Worm (Caenorhabditis elegans) whole organism, young adult: ENCODE data around the gene R166.3.

Experiments
- C17E4.6 ChIP-seq: fragments of 200-800 bp; sonication (Bioruptor generic); IDR thresholded peaks from 2 replicates; pipeline ENCODE4 v1.3.6; 2022; ENCODE audit warnings: missing genetic modification reagents, missing genetic modification characterization, missing compliant biosample characterization
- F37B4.10 ChIP-seq: fragments of 200-800 bp; sonication (Bioruptor generic); IDR thresholded peaks from 2 replicates; pipeline ENCODE4 v1.3.6; 2022; ENCODE audit warnings: missing genetic modification characterization, missing compliant biosample characterization
- F55B11.4 ChIP-seq: sonication (generic microtip); optimal IDR thresholded peaks from 2 replicates; lab custom pipeline; 2016; ENCODE audit warnings: missing compliant biosample characterization, missing genetic modification characterization, borderline replicate concordance; ENCODE audit not compliant: insufficient read depth
- K12H6.12 ChIP-seq: fragments of 200-800 bp; sonication (Bioruptor generic); optimal IDR thresholded peaks from 2 replicates; lab custom pipeline; 2018; ENCODE audit warnings: mild to moderate bottlenecking, missing genetic modification characterization, missing compliant biosample characterization
- T07F8.4 ChIP-seq: sonication (generic microtip); optimal IDR thresholded peaks from 2 replicates; lab custom pipeline; 2016; ENCODE audit warnings: mild to moderate bottlenecking, missing genetic modification characterization, moderate library complexity, missing compliant biosample characterization
- Y53F4B.3 ChIP-seq: fragments of 200-800 bp; sonication (Bioruptor generic); IDR thresholded peaks from 2 replicates; pipeline ENCODE4 v1.3.6; 2022; ENCODE audit warnings: missing genetic modification reagents, missing genetic modification characterization, missing compliant biosample characterization
- Y53G8AR.9 ChIP-seq: fragments of 200-800 bp; sonication (Bioruptor generic); conservative IDR thresholded peaks from 2 replicates; pipeline ENCODE4 v1.3.6; 2022; ENCODE audit warnings: missing genetic modification reagents, missing genetic modification characterization, missing compliant biosample characterization
- Y79H2A.3 ChIP-seq: fragments of 200-800 bp; sonication (Bioruptor generic); conservative IDR thresholded peaks from 2 replicates; pipeline ENCODE4 v1.3.6; 2022; ENCODE audit warnings: missing genetic modification reagents, missing genetic modification characterization, missing compliant biosample characterization
- Y95B8A.8 ChIP-seq: fragments of 200-800 bp; sonication (Bioruptor generic); IDR thresholded peaks from 2 replicates; pipeline ENCODE4 v1.3.6; 2022; ENCODE audit warnings: missing genetic modification reagents, missing genetic modification characterization, missing compliant biosample characterization
- akir-1 ChIP-seq: fragments of 200-800 bp; sonication (Bioruptor generic); optimal IDR thresholded peaks from 2 replicates; lab custom pipeline; 2018; ENCODE audit warnings: mild to moderate bottlenecking, missing genetic modification characterization, moderate library complexity, missing compliant biosample characterization
- ama-1 ChIP-seq, 3 experiments: fragments of 150-350 bp in 1 of 3; sonication (generic microtip) in 2 of 3; optimal IDR thresholded peaks; 2 replicates each; lab custom pipeline; 2014 to 2018; ENCODE audit warnings: missing biosample characterization in 2 of 3, missing genetic modification characterization in 2 of 3, missing genetic modification reagents in 2 of 3
- aptf-2 ChIP-seq: fragments of 200-800 bp; sonication (Bioruptor generic); conservative IDR thresholded peaks from 2 replicates; pipeline ENCODE4 v1.3.6; 2022; ENCODE audit warnings: missing genetic modification reagents, missing genetic modification characterization, missing compliant biosample characterization
- bed-2 ChIP-seq: fragments of 200-800 bp; sonication (Bioruptor generic); IDR thresholded peaks from 2 replicates; pipeline ENCODE4 v1.3.6; 2022; ENCODE audit warnings: missing genetic modification reagents, missing genetic modification characterization, missing compliant biosample characterization
- cebp-1 ChIP-seq, 2 experiments: fragments of 200-800 bp in 1 of 2; sonication (Bioruptor generic) in 1 of 2; sonication (generic microtip) in 1 of 2; IDR thresholded peaks in 1 of 2; optimal IDR thresholded peaks in 1 of 2; 2 replicates each; pipeline versions ENCODE4 v1.3.6 to Lab custom; 2017 to 2022; ENCODE audit warnings: missing compliant biosample characterization in 2 of 2, missing genetic modification characterization in 2 of 2, mild to moderate bottlenecking in 1 of 2, missing genetic modification reagents in 1 of 2, moderate library complexity in 1 of 2
- ceh-58 ChIP-seq: fragments of 200-800 bp; sonication (Bioruptor generic); IDR thresholded peaks from 2 replicates; pipeline ENCODE4 v1.3.6; 2022; ENCODE audit warnings: missing genetic modification characterization, missing compliant biosample characterization
- ceh-79 ChIP-seq: sonication (generic microtip); optimal IDR thresholded peaks from 2 replicates; lab custom pipeline; 2017; ENCODE audit warnings: mild to moderate bottlenecking, missing genetic modification characterization, missing compliant biosample characterization
- ceh-91 ChIP-seq: fragments of 200-800 bp; sonication (Bioruptor generic); IDR thresholded peaks from 2 replicates; pipeline ENCODE4 v1.3.6; 2022; ENCODE audit warnings: missing genetic modification reagents, missing genetic modification characterization, missing compliant biosample characterization
- chd-7 ChIP-seq: sonication (generic microtip); optimal IDR thresholded peaks from 2 replicates; lab custom pipeline; 2016; ENCODE audit warnings: mild to moderate bottlenecking, missing genetic modification characterization, moderate library complexity, missing compliant biosample characterization
- die-1 ChIP-seq: sonication (generic microtip); optimal IDR thresholded peaks from 2 replicates; lab custom pipeline; 2016; ENCODE audit warnings: missing genotype, mild to moderate bottlenecking, missing genetic modification characterization, missing compliant biosample characterization
- egl-18 ChIP-seq: fragments of 200-800 bp; sonication (Bioruptor generic); IDR thresholded peaks from 2 replicates; pipeline ENCODE4 v1.3.6; 2022; ENCODE audit warnings: missing genetic modification reagents, missing genetic modification characterization, missing compliant biosample characterization
- egl-44 ChIP-seq: fragments of 200-800 bp; sonication (Bioruptor generic); IDR thresholded peaks from 2 replicates; pipeline ENCODE4 v1.3.6; 2022; ENCODE audit warnings: missing genetic modification reagents, missing genetic modification characterization, missing compliant biosample characterization
- egrh-3 ChIP-seq: fragments of 200-800 bp; sonication (Bioruptor generic); IDR thresholded peaks from 2 replicates; pipeline ENCODE4 v1.3.6; 2022; ENCODE audit warnings: missing genetic modification reagents, missing genetic modification characterization, missing compliant biosample characterization
- ekl-4 ChIP-seq: fragments of 200-800 bp; sonication (Bioruptor generic); IDR thresholded peaks from 2 replicates; pipeline ENCODE4 v1.3.6; 2022; ENCODE audit warnings: missing genetic modification reagents, missing genetic modification characterization, missing compliant biosample characterization
- hmg-1.2 ChIP-seq: fragments of 200-800 bp; sonication (Bioruptor generic); IDR thresholded peaks from 2 replicates; pipeline ENCODE4 v1.3.6; 2022; ENCODE audit warnings: missing genetic modification reagents, missing genetic modification characterization, missing compliant biosample characterization
- lin-26 ChIP-seq: fragments of 200-800 bp; sonication (Bioruptor generic); IDR thresholded peaks from 2 replicates; pipeline ENCODE4 v1.3.6; 2022; ENCODE audit warnings: missing genetic modification reagents, missing genetic modification characterization, missing compliant biosample characterization
- lir-1 ChIP-seq: fragments of 200-800 bp; sonication (Bioruptor generic); conservative IDR thresholded peaks from 2 replicates; pipeline ENCODE4 v1.3.6; 2022; ENCODE audit warnings: missing genetic modification reagents, missing genetic modification characterization, missing compliant biosample characterization
- mel-28 ChIP-seq: sonication (generic microtip); optimal IDR thresholded peaks from 2 replicates; lab custom pipeline; 2016; ENCODE audit warnings: borderline replicate concordance, mild to moderate bottlenecking, missing genetic modification characterization, missing compliant biosample characterization
- mes-4 ChIP-seq: sonication (generic microtip); optimal IDR thresholded peaks from 2 replicates; lab custom pipeline; 2016; ENCODE audit warnings: missing genotype, missing genetic modification characterization, missing compliant biosample characterization
- nfyb-1 ChIP-seq: fragments of 200-800 bp; sonication (Bioruptor generic); IDR thresholded peaks from 2 replicates; pipeline ENCODE4 v1.3.6; 2022; ENCODE audit warnings: missing genetic modification reagents, missing genetic modification characterization, missing compliant biosample characterization
- pha-4 ChIP-seq: fragments of 150-350 bp; sonication (generic microtip); optimal IDR thresholded peaks from 2 replicates; lab custom pipeline; 2014; ENCODE audit warnings: missing biosample characterization, missing genetic modification reagents, missing genetic modification characterization
- rcor-1 ChIP-seq: fragments of 200-800 bp; sonication (Bioruptor generic); IDR thresholded peaks from 2 replicates; pipeline ENCODE4 v1.3.6; 2022; ENCODE audit warnings: missing genetic modification reagents, missing genetic modification characterization, missing compliant biosample characterization
- sdz-38 ChIP-seq: sonication (generic microtip); optimal IDR thresholded peaks from 2 replicates; lab custom pipeline; 2016; ENCODE audit warnings: missing genotype, missing genetic modification characterization, missing compliant biosample characterization
- sptf-2 ChIP-seq: fragments of 200-800 bp; sonication (Bioruptor generic); optimal IDR thresholded peaks from 2 replicates; lab custom pipeline; 2018; ENCODE audit warnings: mild to moderate bottlenecking, missing genetic modification characterization, missing compliant biosample characterization
- unc-130 ChIP-seq: sonication (generic microtip); optimal IDR thresholded peaks from 2 replicates; lab custom pipeline; 2016; ENCODE audit warnings: missing genetic modification reagents, missing genetic modification characterization, missing compliant biosample characterization
- zfh-2 ChIP-seq: fragments of 200-800 bp; sonication (Bioruptor generic); conservative IDR thresholded peaks from 2 replicates; pipeline ENCODE4 v1.3.6; 2022; ENCODE audit warnings: missing genetic modification reagents, missing genetic modification characterization, missing compliant biosample characterization
- zim-3 ChIP-seq: sonication (generic microtip); optimal IDR thresholded peaks from 2 replicates; lab custom pipeline; 2017; ENCODE audit warnings: mild to moderate bottlenecking, missing genetic modification characterization, moderate library complexity, missing compliant biosample characterization
- ztf-18 ChIP-seq: sonication (generic microtip); optimal IDR thresholded peaks from 2 replicates; lab custom pipeline; 2016; ENCODE audit warnings: missing genotype, mild to moderate bottlenecking, missing genetic modification characterization, missing compliant biosample characterization
- ztf-26 ChIP-seq: sonication (generic microtip); optimal IDR thresholded peaks from 2 replicates; lab custom pipeline; 2017; ENCODE audit warnings: missing genetic modification characterization, missing compliant biosample characterization
- ztf-28 ChIP-seq: fragments of 200-800 bp; sonication (Bioruptor generic); IDR thresholded peaks from 2 replicates; pipeline ENCODE4 v1.3.6; 2022; ENCODE audit warnings: missing genetic modification reagents, missing genetic modification characterization, missing compliant biosample characterization
- ztf-6 ChIP-seq: fragments of 200-800 bp; sonication (Bioruptor generic); IDR thresholded peaks from 2 replicates; pipeline ENCODE4 v1.3.6; 2022; ENCODE audit warnings: missing genetic modification reagents, missing genetic modification characterization, missing compliant biosample characterization

Gene R166.3

ce11 chrII:10550872-10551647, 11.9 kb upstream of the R166.3 start:
- peak; percentile 60; the same call in 1 of the 2 replicates for TF ChIP-seq Y53G8AR.9 (GFP tag; lab: Robert Waterston, UW)
- peak; percentile 42 for TF ChIP-seq ama-1 (optimal IDR thresholded peaks at IDR 0.05; lab: Kevin White, UChicago)
- TF ChIP-seq ama-1 (GFP tag; optimal IDR thresholded peaks at IDR 0.05; lab: Kevin White, UChicago): peak in 1 of 2 experiments; percentile 2
- peak; percentile 8 for TF ChIP-seq ztf-26
- 0 out of 2 replicates have a peak, but pooled peaks have one; percentile 14 for TF ChIP-seq lin-26 (GFP tag; lab: Robert Waterston, UW)
- no peak for TF ChIP-seq cebp-1 (GFP tag; IDR thresholded peaks at IDR 0.05; lab: Robert Waterston, UW)
- TF ChIP-seq cebp-1 (tag; optimal IDR thresholded peaks at IDR 0.05; lab: Kevin White, UChicago): peak; percentile 10
- TF ChIP-seq die-1 (tag; lab: Kevin White, UChicago): no peak
- TF ChIP-seq chd-7 (tag; lab: Kevin White, UChicago): peak; percentile 29
- 0 out of 2 replicates have a peak, but pooled peaks have one; percentile 42 for TF ChIP-seq nfyb-1 (GFP tag; lab: Robert Waterston, UW)
- TF ChIP-seq akir-1 (GFP tag; lab: Kevin White, UChicago): no peak
- TF ChIP-seq ceh-91 (GFP tag; lab: Robert Waterston, UW): no peak
- TF ChIP-seq bed-2: no peak
- TF ChIP-seq, all 124 proteins: peak for 7

DNA sequence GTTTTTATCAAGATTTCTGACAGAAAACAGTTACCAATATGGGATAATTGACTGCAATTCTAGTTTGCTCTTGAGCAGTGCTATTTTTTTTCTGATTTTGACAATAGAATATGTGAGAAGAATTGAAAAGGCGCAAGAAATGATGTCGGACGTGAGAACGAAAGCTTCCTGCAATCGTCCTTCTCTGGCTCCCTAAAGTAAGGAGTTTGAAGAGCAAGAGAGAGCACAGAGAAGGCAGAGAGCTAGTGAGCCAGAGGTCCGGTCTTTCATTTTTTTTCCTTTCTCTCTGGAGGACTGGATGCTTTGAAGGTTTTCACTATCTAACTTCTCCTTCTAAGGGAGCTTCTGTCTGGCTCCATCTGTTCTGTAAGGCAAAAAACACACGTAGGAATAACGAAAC, 11.0 kb upstream of the R166.3 start:
- peak; percentile 17; the same call in 1 of the 2 replicates for TF ChIP-seq zfh-2 (GFP tag; lab: Robert Waterston, UW)
- TF ChIP-seq cebp-1 (GFP tag; IDR thresholded peaks at IDR 0.05; lab: Robert Waterston, UW): no peak
- TF ChIP-seq cebp-1 (tag; optimal IDR thresholded peaks at IDR 0.05; lab: Kevin White, UChicago): peak; percentile 9
- TF ChIP-seq ama-1 (optimal IDR thresholded peaks at IDR 0.05; lab: Kevin White, UChicago): peak; percentile 82
- TF ChIP-seq ama-1 (GFP tag; optimal IDR thresholded peaks at IDR 0.05; lab: Kevin White, UChicago): no peak
- no peak for TF ChIP-seq Y95B8A.8 (GFP tag; lab: Robert Waterston, UW)
- TF ChIP-seq ztf-18 (tag; lab: Kevin White, UChicago): no peak
- TF ChIP-seq Y53F4B.3 (GFP tag; lab: Robert Waterston, UW): no peak

ce11 chrII:10548778-10549671, 9.9 kb upstream of the R166.3 start:
- TF ChIP-seq zfh-2 (GFP tag; lab: Robert Waterston, UW) (peak; percentile 98), rcor-1 (GFP tag; lab: Robert Waterston, UW) (peak; percentile 65; the same call in 1 of the 2 replicates), ceh-79 (no peak), egl-18 (GFP tag; lab: Robert Waterston, UW) (no peak), unc-130 (GFP tag; lab: Kevin White, UChicago) (no peak), F55B11.4 (no peak), egrh-3 (GFP tag; lab: Robert Waterston, UW) (peak; percentile 82), zim-3 (tag; lab: Kevin White, UChicago) (peak; percentile 53), sdz-38 (no peak), C17E4.6 (GFP tag; lab: Robert Waterston, UW) (no peak), egl-44 (GFP tag; lab: Robert Waterston, UW) (no peak), K12H6.12 (tag; lab: Kevin White, UChicago) (peak; percentile 90), ztf-6 (GFP tag; lab: Robert Waterston, UW) (peak; percentile 69; the same call in 1 of the 2 replicates), aptf-2 (GFP tag; lab: Robert Waterston, UW) (no peak), lir-1 (GFP tag; lab: Robert Waterston, UW) (peak; percentile 60), ztf-28 (GFP tag; lab: Robert Waterston, UW) (0 out of 2 replicates have a peak, but pooled peaks have one; percentile 17), hmg-1.2 (GFP tag; lab: Robert Waterston, UW) (peak; percentile 65), mel-28 (tag; lab: Kevin White, UChicago) (no peak), ceh-91 (GFP tag; lab: Robert Waterston, UW) (no peak), sptf-2 (no peak), pha-4 (tag; lab: Kevin White, UChicago) (no peak), T07F8.4 (no peak), ceh-58 (GFP tag; lab: Robert Waterston, UW) (no peak), mes-4 (tag; lab: Kevin White, UChicago) (no peak), F37B4.10 (GFP tag; lab: Robert Waterston, UW) (no peak), ekl-4 (GFP tag; lab: Robert Waterston, UW) (peak; percentile 57), Y79H2A.3 (GFP tag; lab: Robert Waterston, UW) (no peak)
